Fruit fly (Drosophila melanogaster) whole organism, embryonic: ENCODE data around the gene sbr.

Experiments used
- B-H2 ChIP-seq: fragments of 200-800 bp; sonication (Bioruptor generic); optimal IDR thresholded peaks from 2 replicates; lab custom pipeline; 2018; ENCODE audit warnings: missing biosample characterization, mild to moderate bottlenecking, missing genetic modification characterization
- CG10321 ChIP-seq: fragments of 200-800 bp; sonication (Bioruptor generic); IDR thresholded peaks from 2 replicates; pipeline ENCODE4 v1.3.6; 2022; ENCODE audit warnings: missing biosample characterization, missing genetic modification characterization
- CG13775 ChIP-seq: fragments of 200-800 bp; sonication (Bioruptor generic); optimal IDR thresholded peaks from 3 replicates; lab custom pipeline; 2017; ENCODE audit warnings: missing biosample characterization, mild to moderate bottlenecking, missing genetic modification characterization
- CG15073 ChIP-seq: fragments of 200-800 bp; sonication (Bioruptor generic); optimal IDR thresholded peaks from 2 replicates; lab custom pipeline; 2016; ENCODE audit warnings: missing biosample characterization, missing genetic modification characterization
- CG15514 ChIP-seq: fragments of 200-800 bp; sonication (Bioruptor generic); optimal IDR thresholded peaks from 3 replicates; lab custom pipeline; 2017; ENCODE audit warnings: missing biosample characterization, missing genetic modification characterization, mild to moderate bottlenecking, moderate library complexity, missing genetic modification reagents
- CG16815 ChIP-seq: fragments of 200-800 bp; sonication (Bioruptor generic); optimal IDR thresholded peaks from 3 replicates; lab custom pipeline; 2017; ENCODE audit warnings: missing biosample characterization, mild to moderate bottlenecking, missing genetic modification characterization
- CG2875 ChIP-seq: fragments of 200-800 bp; sonication (Bioruptor generic); optimal IDR thresholded peaks from 2 replicates; lab custom pipeline; 2017; ENCODE audit warnings: missing biosample characterization, mild to moderate bottlenecking, missing genetic modification characterization, missing genetic modification reagents
- CG4820 ChIP-seq: fragments of 200-800 bp; sonication (Bioruptor generic); optimal IDR thresholded peaks from 3 replicates; lab custom pipeline; 2016; ENCODE audit warnings: missing biosample characterization, missing genetic modification characterization
- CG5180 ChIP-seq: fragments of 200-800 bp; sonication (Bioruptor generic); optimal IDR thresholded peaks from 3 replicates; lab custom pipeline; 2017; ENCODE audit warnings: missing biosample characterization, missing genetic modification characterization, mild to moderate bottlenecking, moderate library complexity, missing genetic modification reagents
- CG6854 ChIP-seq: fragments of 200-800 bp; sonication (Bioruptor generic); optimal IDR thresholded peaks from 3 replicates; lab custom pipeline; 2017; ENCODE audit warnings: missing biosample characterization, mild to moderate bottlenecking, missing genetic modification characterization
- CG7372 ChIP-seq: fragments of 200-800 bp; sonication (Bioruptor generic); IDR thresholded peaks from 2 replicates; pipeline ENCODE4 v1.3.6; 2022; ENCODE audit warnings: missing biosample characterization, missing genetic modification characterization
- CG7745 ChIP-seq: fragments of 200-800 bp; sonication (Bioruptor generic); optimal IDR thresholded peaks from 2 replicates; lab custom pipeline; 2018; ENCODE audit warnings: missing biosample characterization, mild to moderate bottlenecking, missing genetic modification characterization, moderate library complexity
- CG9932 ChIP-seq: fragments of 200-800 bp; sonication (Bioruptor generic); IDR thresholded peaks from 2 replicates; pipeline ENCODE4 v1.3.6; 2022; ENCODE audit warnings: missing biosample characterization, missing genetic modification characterization
- CHES-1-like ChIP-seq: fragments of 200-800 bp; sonication (Bioruptor generic); optimal IDR thresholded peaks from 2 replicates; lab custom pipeline; 2016; ENCODE audit warnings: missing biosample characterization, missing genetic modification characterization
- CoRest ChIP-seq: fragments of 200-800 bp; sonication (Bioruptor generic); optimal IDR thresholded peaks from 3 replicates; lab custom pipeline; 2018; ENCODE audit warnings: missing biosample characterization, mild to moderate bottlenecking, missing genetic modification characterization, moderate library complexity
- D ChIP-seq, 2 experiments: fragments of 200-800 bp in 1 of 2; fragments of >200 bp in 1 of 2; sonication (Bioruptor generic) in 1 of 2; optimal IDR thresholded peaks; 2 replicates in 1 of 2; 3 replicates in 1 of 2; lab custom pipeline; 2017; ENCODE audit warnings: mild to moderate bottlenecking in 1 of 2, missing biosample characterization in 1 of 2, missing genetic modification characterization in 1 of 2, missing genetic modification reagents in 1 of 2
- Dad ChIP-seq: fragments of 200-800 bp; sonication (Bioruptor generic); optimal IDR thresholded peaks from 3 replicates; lab custom pipeline; 2016; ENCODE audit warnings: missing biosample characterization, missing genetic modification characterization
- E2f2 ChIP-seq: fragments of 200-800 bp; sonication (Bioruptor generic); IDR thresholded peaks from 2 replicates; pipeline ENCODE4 v1.3.6; 2022; ENCODE audit warnings: missing biosample characterization, missing genetic modification characterization
- Hey ChIP-seq: fragments of 200-800 bp; sonication (Bioruptor generic); optimal IDR thresholded peaks from 3 replicates; lab custom pipeline; 2018; ENCODE audit warnings: missing biosample characterization, mild to moderate bottlenecking, missing genetic modification characterization
- Hmx ChIP-seq: fragments of 200-800 bp; sonication (Bioruptor generic); optimal IDR thresholded peaks from 2 replicates; lab custom pipeline; 2016; ENCODE audit warnings: missing biosample characterization, missing genetic modification characterization
- Neu2 ChIP-seq: fragments of 200-800 bp; sonication (Bioruptor generic); optimal IDR thresholded peaks from 3 replicates; lab custom pipeline; 2016; ENCODE audit warnings: missing biosample characterization, missing genetic modification characterization, borderline replicate concordance
- Oaz ChIP-seq: fragments of 200-800 bp; sonication (Bioruptor generic); IDR thresholded peaks from 2 replicates; pipeline ENCODE4 v1.3.6; 2022; ENCODE audit warnings: missing biosample characterization, missing genetic modification characterization
- PHDP ChIP-seq: fragments of 200-800 bp; sonication (Bioruptor generic); optimal IDR thresholded peaks from 3 replicates; lab custom pipeline; 2018; ENCODE audit warnings: missing biosample characterization, mild to moderate bottlenecking, missing genetic modification characterization, moderate library complexity
- Side ChIP-seq: fragments of 200-800 bp; sonication (Bioruptor generic); optimal IDR thresholded peaks from 2 replicates; lab custom pipeline; 2016; ENCODE audit warnings: missing biosample characterization, missing genetic modification characterization
- Sox102F ChIP-seq: fragments of 200-800 bp; sonication (Bioruptor generic); optimal IDR thresholded peaks from 2 replicates; lab custom pipeline; 2018; ENCODE audit warnings: missing biosample characterization, mild to moderate bottlenecking, missing genetic modification characterization, moderate library complexity
- Spps ChIP-seq: fragments of 200-800 bp; sonication (Bioruptor generic); optimal IDR thresholded peaks from 2 replicates; lab custom pipeline; 2018; ENCODE audit warnings: missing biosample characterization, mild to moderate bottlenecking, missing genetic modification characterization
- Sry-δ ChIP-seq: fragments of 200-800 bp; sonication (Bioruptor generic); optimal IDR thresholded peaks from 2 replicates; lab custom pipeline; 2016; ENCODE audit warnings: missing biosample characterization, missing genetic modification characterization
- ato ChIP-seq: fragments of 200-800 bp; sonication (Bioruptor generic); IDR thresholded peaks from 2 replicates; pipeline ENCODE4 v1.3.6; 2022; ENCODE audit warnings: missing biosample characterization, missing genetic modification characterization; ENCODE audit not compliant: partially characterized antibody
- bab2 ChIP-seq: fragments of 200-800 bp; sonication (Bioruptor generic); optimal IDR thresholded peaks from 2 replicates; lab custom pipeline; 2016; ENCODE audit warnings: missing biosample characterization, missing genetic modification characterization
- bcd ChIP-seq: fragments of 200-800 bp; sonication (Bioruptor generic); optimal IDR thresholded peaks from 2 replicates; lab custom pipeline; 2017; ENCODE audit warnings: missing biosample characterization, mild to moderate bottlenecking, missing genetic modification characterization
- bigmax ChIP-seq: fragments of 200-800 bp; sonication (Bioruptor generic); optimal IDR thresholded peaks from 2 replicates; lab custom pipeline; 2018; ENCODE audit warnings: missing biosample characterization, mild to moderate bottlenecking, missing genetic modification characterization
- bsh ChIP-seq, 2 experiments: fragments of 200-800 bp; sonication (Bioruptor generic); optimal IDR thresholded peaks; 2 replicates each; lab custom pipeline; 2017 to 2018; ENCODE audit warnings: mild to moderate bottlenecking in 2 of 2, missing biosample characterization in 2 of 2, missing genetic modification characterization in 2 of 2, moderate library complexity in 1 of 2
- esg ChIP-seq: fragments of 200-800 bp; sonication (Bioruptor generic); conservative IDR thresholded peaks from 2 replicates; pipeline ENCODE4 v1.3.6; 2022; ENCODE audit warnings: missing biosample characterization, missing genetic modification characterization
- exex ChIP-seq: fragments of 200-800 bp; sonication (Bioruptor generic); optimal IDR thresholded peaks from 4 replicates; lab custom pipeline; 2018; ENCODE audit warnings: missing biosample characterization, mild to moderate bottlenecking, missing genetic modification characterization, moderate library complexity
- fd3F ChIP-seq: fragments of 200-800 bp; sonication (Bioruptor generic); optimal IDR thresholded peaks from 2 replicates; lab custom pipeline; 2018; ENCODE audit warnings: missing biosample characterization, mild to moderate bottlenecking, missing genetic modification characterization, moderate library complexity
- her ChIP-seq: fragments of 200-800 bp; sonication (Bioruptor generic); optimal IDR thresholded peaks from 2 replicates; lab custom pipeline; 2016; ENCODE audit warnings: missing biosample characterization, missing genetic modification characterization
- lbe ChIP-seq: fragments of 200-800 bp; sonication (Bioruptor generic); optimal IDR thresholded peaks from 2 replicates; lab custom pipeline; 2016; ENCODE audit warnings: missing biosample characterization, mild to moderate bottlenecking, missing genetic modification characterization
- oc ChIP-seq: fragments of 200-800 bp; sonication (Bioruptor generic); optimal IDR thresholded peaks from 2 replicates; lab custom pipeline; 2018; ENCODE audit warnings: missing biosample characterization, mild to moderate bottlenecking, missing genetic modification characterization, moderate library complexity
- peb ChIP-seq: fragments of 200-800 bp; sonication (Bioruptor generic); IDR thresholded peaks from 2 replicates; pipeline ENCODE4 v1.3.6; 2022; ENCODE audit warnings: missing biosample characterization, missing genetic modification characterization
- pnt ChIP-seq: fragments of 200-800 bp; sonication (Bioruptor generic); optimal IDR thresholded peaks from 3 replicates; lab custom pipeline; 2016; ENCODE audit warnings: missing biosample characterization, missing genetic modification characterization
- pum ChIP-seq: fragments of 200-800 bp; sonication (Bioruptor generic); optimal IDR thresholded peaks from 2 replicates; lab custom pipeline; 2016; ENCODE audit warnings: missing biosample characterization, missing genetic modification characterization
- ranshi ChIP-seq: fragments of 200-800 bp; sonication (Bioruptor generic); IDR thresholded peaks from 2 replicates; pipeline ENCODE4 v1.3.6; 2022; ENCODE audit warnings: missing biosample characterization, missing genetic modification characterization
- sc ChIP-seq, 3 experiments: fragments of >200 bp in 2 of 3; fragments of 200-800 bp in 1 of 3; sonication (Bioruptor generic) in 1 of 3; optimal IDR thresholded peaks; 2 replicates in 2 of 3; 3 replicates in 1 of 3; lab custom pipeline; 2017; ENCODE audit warnings: mild to moderate bottlenecking in 1 of 3, missing biosample characterization in 1 of 3, missing genetic modification characterization in 1 of 3, missing genetic modification reagents in 1 of 3
- ttk ChIP-seq: fragments of 200-800 bp; sonication (Bioruptor generic); IDR thresholded peaks from 2 replicates; pipeline ENCODE4 v2.1.2; 2022; ENCODE audit warnings: missing biosample characterization, missing genetic modification characterization
- z ChIP-seq: fragments of 200-800 bp; sonication (Bioruptor generic); IDR thresholded peaks from 3 replicates; pipeline ENCODE4 v1.3.6; 2022; ENCODE audit warnings: missing biosample characterization, missing genetic modification characterization
- zen ChIP-seq: fragments of 200-800 bp; sonication (Bioruptor generic); optimal IDR thresholded peaks from 3 replicates; lab custom pipeline; 2018; ENCODE audit warnings: missing biosample characterization, mild to moderate bottlenecking, missing genetic modification characterization, moderate library complexity
- zfh1 ChIP-seq: fragments of 200-800 bp; sonication (Bioruptor generic); IDR thresholded peaks from 3 replicates; pipeline ENCODE4 v1.3.6; 2022; ENCODE audit warnings: missing biosample characterization, missing genetic modification characterization

Gene sbr

DNA sequence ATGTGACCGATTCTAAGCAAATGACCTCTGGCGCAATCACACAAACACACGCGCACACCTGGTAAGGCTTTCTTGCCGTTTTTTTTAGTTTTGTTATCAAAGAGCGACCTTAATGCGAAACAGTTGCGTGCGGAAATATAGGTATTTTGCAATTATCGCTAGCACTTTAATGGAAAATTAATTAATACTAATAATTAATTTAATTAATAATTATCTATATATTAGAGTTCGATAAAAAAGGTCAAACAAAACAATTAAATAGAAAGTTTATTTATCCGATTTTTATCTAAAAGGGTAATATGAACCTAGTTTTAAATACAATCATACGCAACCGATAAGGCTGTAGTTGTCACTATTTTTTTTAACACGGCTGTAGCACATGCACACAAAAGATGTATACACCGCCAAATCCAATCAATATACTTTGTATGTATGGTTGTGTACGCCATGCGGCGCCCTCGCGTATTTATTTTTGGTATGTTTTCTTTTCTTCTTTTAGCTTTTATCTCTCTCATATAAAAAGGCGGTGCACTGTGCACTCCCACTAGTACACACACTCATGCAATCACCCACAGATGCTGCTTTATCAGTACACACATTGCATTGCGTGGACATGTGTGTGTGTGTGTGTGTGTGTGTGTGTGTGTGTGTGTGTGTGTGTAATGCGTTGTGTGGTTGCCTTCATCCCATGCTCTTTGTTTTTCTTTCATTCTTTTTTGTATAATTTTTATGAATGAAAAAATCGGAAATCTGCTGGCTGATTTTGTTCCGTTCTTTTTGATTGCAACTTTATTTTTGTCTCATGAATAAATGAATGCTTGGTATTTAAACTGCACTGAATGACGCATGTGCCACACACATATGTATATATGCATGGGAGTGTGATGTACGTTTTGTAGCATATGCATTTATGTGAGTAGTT lies 44.2 kb downstream of the sbr start (continued):
- TF ChIP-seq B-H2 (peak; percentile 15), ttk (GFP tag; lab: Robert Waterston, UW) (peak; percentile 32; the same call in 1 of the 2 replicates), pnt (no peak), CoRest (tag; lab: Kevin White, UChicago) (peak; percentile 81), ato (GFP tag; lab: Robert Waterston, UW) (no peak), bigmax (no peak), bsh (GFP tag; optimal IDR thresholded peaks at IDR 0.05; lab: Kevin White, UChicago) (peak in 1 of 2 experiments; percentile 74), zfh1 (GFP tag; lab: Robert Waterston, UW) (0 out of 3 replicates have a peak, but pooled peaks have one; percentile 39), fd3F (GFP tag; lab: Kevin White, UChicago) (peak; percentile 52), CHES-1-like (no peak), Dad (GFP tag; lab: Kevin White, UChicago) (no peak), CG15073 (GFP tag; lab: Kevin White, UChicago) (no peak), CG5180 (peak; percentile 51), Neu2 (GFP tag; lab: Kevin White, UChicago) (no peak), CG7372 (0 out of 2 replicates have a peak, but pooled peaks have one; percentile 20), Spps (tag; lab: Kevin White, UChicago) (peak; percentile 8), CG13775 (GFP tag; lab: Kevin White, UChicago) (peak; percentile 40), peb (GFP tag; lab: Robert Waterston, UW) (no peak), bab2 (GFP tag; lab: Kevin White, UChicago) (no peak), D (optimal IDR thresholded peaks at IDR 0.05; lab: Kevin White, UChicago) (no peak), D (GFP tag; optimal IDR thresholded peaks at IDR 0.05; lab: Kevin White, UChicago) (peak; percentile 47), sc (optimal IDR thresholded peaks at IDR 0.05; lab: Kevin White, UChicago) (no peak), sc (GFP tag; optimal IDR thresholded peaks at IDR 0.05; lab: Kevin White, UChicago) (peak; percentile 61), CG4820 (GFP tag; lab: Kevin White, UChicago) (peak; percentile 31), exex (peak; percentile 53), lbe (no peak), CG6854 (GFP tag; lab: Kevin White, UChicago) (no peak), CG16815 (GFP tag; lab: Kevin White, UChicago) (no peak), pum (GFP tag; lab: Kevin White, UChicago) (no peak), CG9932 (no peak), her (no peak), Sry-δ (GFP tag; lab: Kevin White, UChicago) (no peak), ranshi (GFP tag; lab: Robert Waterston, UW) (no peak), Sox102F (GFP tag; lab: Kevin White, UChicago) (peak; percentile 83), E2f2 (peak; percentile 28; the same call in 1 of the 2 replicates), Side (GFP tag; lab: Kevin White, UChicago) (no peak), oc (no peak), esg (GFP tag; lab: Robert Waterston, UW) (no peak; the same call in 1 of the 2 replicates), Oaz (GFP tag; lab: Robert Waterston, UW) (no peak), z (GFP tag; lab: Robert Waterston, UW) (no peak), zen (tag; lab: Kevin White, UChicago) (peak; percentile 23), bcd (GFP tag; lab: Kevin White, UChicago) (no peak), CG7745 (no peak), CG10321 (GFP tag; lab: Robert Waterston, UW) (no peak), PHDP (peak; percentile 75), Hmx (GFP tag; lab: Kevin White, UChicago) (no peak), Hey (tag; lab: Kevin White, UChicago) (no peak), CG15514 (GFP tag; lab: Kevin White, UChicago) (peak; percentile 24), CG2875 (GFP tag; lab: Kevin White, UChicago) (peak; percentile 63)
